Worm (Caenorhabditis elegans) whole organism, L2 larva: ENCODE results near the gene Y116A8C.29.
"Not testable (repeated sequence)": the region's sequence is repeated elsewhere in the genome, so short reads cannot be mapped to it uniquely, and the experiment has no call there.

ENCODE experiments used
- R02D3.7 ChIP-seq: fragments of 150-350 bp; optimal IDR thresholded peaks from 2 replicates; lab custom pipeline; 2014; ENCODE audit warnings: missing biosample characterization, missing genetic modification characterization
- aly-2 ChIP-seq: fragments of 150-350 bp; optimal IDR thresholded peaks from 2 replicates; lab custom pipeline; 2014; ENCODE audit warnings: missing biosample characterization, missing genetic modification characterization
- blmp-1 ChIP-seq: sonication (generic microtip); optimal IDR thresholded peaks from 2 replicates; lab custom pipeline; 2017; ENCODE audit warnings: missing genetic modification characterization, mild to moderate bottlenecking, missing compliant biosample characterization, antibody characterized with exemption, moderate library complexity; ENCODE audit not compliant: insufficient read depth
- egl-27 ChIP-seq: sonication (generic microtip); optimal IDR thresholded peaks from 3 replicates; lab custom pipeline; 2017; ENCODE audit warnings: missing biosample characterization, missing genetic modification reagents, missing genetic modification characterization
- elt-1 ChIP-seq: fragments of 150-350 bp; optimal IDR thresholded peaks from 2 replicates; lab custom pipeline; 2014; ENCODE audit warnings: missing biosample characterization, missing genetic modification characterization
- lin-13 ChIP-seq: fragments of 150-350 bp; optimal IDR thresholded peaks from 2 replicates; lab custom pipeline; 2014; ENCODE audit warnings: missing biosample characterization, missing genetic modification reagents, missing genetic modification characterization
- lin-39 ChIP-seq: fragments of 150-350 bp; optimal IDR thresholded peaks from 2 replicates; lab custom pipeline; 2014; ENCODE audit warnings: missing biosample characterization, missing genetic modification reagents, missing genetic modification characterization
- mdl-1 ChIP-seq, 2 experiments: fragments of 150-350 bp in 1 of 2; sonication (generic microtip) in 1 of 2; optimal IDR thresholded peaks; 2 replicates each; lab custom pipeline; 2017; ENCODE audit warnings: missing biosample characterization in 2 of 2, missing genetic modification characterization in 2 of 2
- nhr-12 ChIP-seq: fragments of 150-350 bp; optimal IDR thresholded peaks from 2 replicates; lab custom pipeline; 2014; ENCODE audit warnings: missing biosample characterization, missing genetic modification characterization
- nhr-25 ChIP-seq: fragments of 150-350 bp; sonication (generic microtip); optimal IDR thresholded peaks from 3 replicates; lab custom pipeline; 2014; ENCODE audit warnings: missing biosample characterization, missing genetic modification characterization
- snpc-4 ChIP-seq: fragments of 150-350 bp; optimal IDR thresholded peaks from 2 replicates; lab custom pipeline; 2014; ENCODE audit warnings: missing biosample characterization, missing genetic modification characterization
- unc-62 ChIP-seq: fragments of 150-350 bp; optimal IDR thresholded peaks from 2 replicates; lab custom pipeline; 2014; ENCODE audit warnings: missing biosample characterization, missing genetic modification reagents, missing genetic modification characterization
- ztf-1 ChIP-seq: fragments of 200-800 bp; sonication (Bioruptor generic); conservative IDR thresholded peaks from 2 replicates; pipeline ENCODE4 v1.3.6; 2022; ENCODE audit warnings: missing genetic modification characterization, missing compliant biosample characterization

DNA sequence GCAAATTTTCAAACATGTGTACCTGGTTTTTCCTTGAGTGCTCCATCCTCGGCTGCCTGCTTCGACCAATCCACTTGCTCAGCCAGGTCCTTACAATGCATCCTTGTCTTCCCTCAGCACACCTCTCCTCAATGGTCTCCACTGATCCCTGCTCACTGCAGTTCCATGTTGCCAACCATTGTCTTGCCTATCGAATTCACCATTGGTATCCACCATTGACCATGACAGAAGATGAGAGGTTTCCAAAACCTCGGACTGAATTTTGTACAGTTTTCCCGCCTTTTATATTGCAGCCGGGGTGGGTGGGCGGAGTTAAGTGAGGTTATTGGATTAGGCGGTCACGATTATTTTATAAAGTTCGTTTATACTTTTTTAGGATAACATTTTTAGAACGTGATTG, 30.1 kb upstream of the Y116A8C.29 start, which contains the start of gene Y116A8C.467:
- TF ChIP-seq R02D3.7; blmp-1 (tag; lab: Kevin White, UChicago); unc-62; nhr-12 (tag; lab: Kevin White, UChicago); snpc-4 (tag; lab: Kevin White, UChicago); egl-27 (tag; lab: Kevin White, UChicago); lin-13 (GFP tag; lab: Kevin White, UChicago); mdl-1 (tag; optimal IDR thresholded peaks at IDR 0.05; lab: Kevin White, UChicago); aly-2 (tag; lab: Kevin White, UChicago); lin-39 (tag; lab: Kevin White, UChicago); nhr-25 (tag; lab: Kevin White, UChicago); elt-1 (tag; lab: Kevin White, UChicago); ztf-1 (GFP tag; lab: Robert Waterston, UW): not testable (repeated sequence)
